In the genomic region with DNA sequence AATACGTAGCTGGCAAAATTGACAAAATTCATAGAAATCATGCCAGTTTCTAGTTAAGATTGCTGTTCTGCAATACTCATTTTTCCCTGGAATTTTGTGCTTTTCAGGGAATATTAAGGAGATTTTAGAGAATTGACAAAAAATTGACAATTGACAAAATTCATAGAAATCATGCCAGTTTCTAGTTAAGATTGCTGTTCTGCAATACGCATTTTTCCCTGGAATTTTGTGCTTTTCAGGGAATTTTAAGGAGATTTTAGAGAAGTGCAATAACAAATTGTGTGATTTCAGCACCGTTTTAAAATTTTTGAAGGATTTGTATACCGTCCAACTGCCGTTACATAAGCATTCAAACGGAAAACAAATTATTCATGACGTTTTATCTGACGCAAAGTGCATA, we compare ENCODE assay signal across 2 fruit fly cellular contexts.
TF ChIP-seq lines count a peak whose summit lies in the region.

No protein-coding gene starts in this region.

- no peak for TF ChIP-seq CTCF in whole organism, embryonic (GFP tag; optimal IDR thresholded peaks at IDR 0.05; lab: Kevin White, UChicago)

TF ChIP-seq in whole organism, embryonic, 481 proteins besides CTCF, POLR2A, EP300 and RAD21:
- TF ChIP-seq Pdp1 (GFP tag; optimal IDR thresholded peaks at IDR 0.05; lab: Kevin White, UChicago) (peak in 1 of 2 experiments; percentile 66), grau (tag; optimal IDR thresholded peaks at IDR 0.05; lab: Kevin White, UChicago) (peak; percentile 79), ems (GFP tag; optimal IDR thresholded peaks at IDR 0.05; lab: Kevin White, UChicago) (no peak), CG34224 (GFP tag; IDR thresholded peaks at IDR 0.05; lab: Robert Waterston, UW; ENCODE audit: partially characterized antibody) (no peak), sens (GFP tag; lab: Kevin White, UChicago) (peak; percentile 83), gem (tag; optimal IDR thresholded peaks at IDR 0.05; lab: Kevin White, UChicago) (peak; percentile 6), CG14860 (GFP tag; IDR thresholded peaks at IDR 0.05; lab: Robert Waterston, UW; ENCODE audit: partially characterized antibody) (no peak), CG3065 (GFP tag; optimal IDR thresholded peaks at IDR 0.05; lab: Kevin White, UChicago) (no peak), CG2120 (GFP tag; optimal IDR thresholded peaks at IDR 0.05; lab: Kevin White, UChicago) (peak; percentile 5), psq (GFP tag; optimal IDR thresholded peaks at IDR 0.05; lab: Kevin White, UChicago) (no peak)

TF ChIP-seq in whole organism, prepupa, 60 proteins besides CTCF, POLR2A, EP300 and RAD21:
- peak; percentile 21 for TF ChIP-seq Eip78C (GFP tag; lab: Kevin White, UChicago)
- TF ChIP-seq Hr39 (GFP tag; optimal IDR thresholded peaks at IDR 0.05; lab: Kevin White, UChicago) = peak; percentile 14
- TF ChIP-seq achi (GFP tag; optimal IDR thresholded peaks at IDR 0.05; lab: Kevin White, UChicago) = no peak
TF ChIP-seq in whole organism, prepupa: peak in this region for 2.
